Worm (Caenorhabditis elegans) whole organism, late embryonic: ENCODE measurements around the gene R04A9.7.

ENCODE experiments used
- C08G9.2 ChIP-seq: sonication (generic microtip); optimal IDR thresholded peaks from 2 replicates; lab custom pipeline; 2016; ENCODE audit warnings: mild to moderate bottlenecking, missing genetic modification characterization, moderate library complexity, missing compliant biosample characterization
- C38D4.7 ChIP-seq: fragments of 200-800 bp; sonication (Bioruptor generic); optimal IDR thresholded peaks from 2 replicates; lab custom pipeline; 2018; ENCODE audit warnings: mild to moderate bottlenecking, missing genetic modification characterization, moderate library complexity, missing compliant biosample characterization
- F13H6.1 ChIP-seq: sonication (generic microtip); optimal IDR thresholded peaks from 2 replicates; lab custom pipeline; 2016; ENCODE audit warnings: missing genetic modification characterization, missing compliant biosample characterization
- K09A11.1 ChIP-seq: sonication (generic microtip); optimal IDR thresholded peaks from 2 replicates; lab custom pipeline; 2017; ENCODE audit warnings: antibody characterized with exemption, mild to moderate bottlenecking, missing genetic modification characterization, missing compliant biosample characterization; ENCODE audit not compliant: insufficient read depth
- T23F11.4 ChIP-seq: fragments of 200-800 bp; sonication (Bioruptor generic); optimal IDR thresholded peaks from 2 replicates; lab custom pipeline; 2018; ENCODE audit warnings: mild to moderate bottlenecking, missing genetic modification characterization, missing compliant biosample characterization
- ceh-18 ChIP-seq: sonication (generic microtip); optimal IDR thresholded peaks from 2 replicates; lab custom pipeline; 2016; ENCODE audit warnings: missing genetic modification characterization, missing compliant biosample characterization
- ceh-19 ChIP-seq: fragments of 200-800 bp; sonication (Bioruptor generic); optimal IDR thresholded peaks from 2 replicates; lab custom pipeline; 2018; ENCODE audit warnings: mild to moderate bottlenecking, missing genetic modification characterization, missing compliant biosample characterization
- ceh-2 ChIP-seq: sonication (generic microtip); optimal IDR thresholded peaks from 2 replicates; lab custom pipeline; 2016; ENCODE audit warnings: missing genotype, missing genetic modification characterization, missing compliant biosample characterization
- ceh-22 ChIP-seq: sonication (generic microtip); optimal IDR thresholded peaks from 2 replicates; lab custom pipeline; 2017; ENCODE audit warnings: missing biosample characterization, missing genetic modification characterization
- ceh-24 ChIP-seq: sonication (generic microtip); optimal IDR thresholded peaks from 2 replicates; lab custom pipeline; 2016; ENCODE audit warnings: mild to moderate bottlenecking, missing genetic modification characterization, missing compliant biosample characterization
- ceh-30 ChIP-seq: fragments of 150-350 bp; optimal IDR thresholded peaks from 2 replicates; lab custom pipeline; 2014; ENCODE audit warnings: missing biosample characterization, missing genetic modification characterization
- dmd-4 ChIP-seq: sonication (generic microtip); optimal IDR thresholded peaks from 2 replicates; lab custom pipeline; 2016; ENCODE audit warnings: borderline replicate concordance, missing genetic modification characterization, missing compliant biosample characterization
- elt-4 ChIP-seq: sonication (generic microtip); optimal IDR thresholded peaks from 2 replicates; lab custom pipeline; 2016; ENCODE audit warnings: missing genetic modification characterization, missing compliant biosample characterization
- ets-4 ChIP-seq: sonication (generic microtip); optimal IDR thresholded peaks from 2 replicates; lab custom pipeline; 2016; ENCODE audit warnings: missing genetic modification characterization, missing compliant biosample characterization
- eyg-1 ChIP-seq: sonication (generic microtip); optimal IDR thresholded peaks from 2 replicates; lab custom pipeline; 2016; ENCODE audit warnings: missing genotype, missing genetic modification characterization, missing compliant biosample characterization
- fax-1 ChIP-seq: sonication (generic microtip); optimal IDR thresholded peaks from 2 replicates; lab custom pipeline; 2016; ENCODE audit warnings: missing genotype, missing genetic modification characterization, missing compliant biosample characterization
- fkh-10 ChIP-seq: fragments of 150-350 bp; optimal IDR thresholded peaks from 2 replicates; lab custom pipeline; 2014; ENCODE audit warnings: missing biosample characterization, missing genetic modification reagents, missing genetic modification characterization
- gmeb-2 ChIP-seq: sonication (generic microtip); optimal IDR thresholded peaks from 2 replicates; lab custom pipeline; 2016; ENCODE audit warnings: missing genetic modification characterization, inconsistent platforms, missing compliant biosample characterization
- hlh-13 ChIP-seq: fragments of 200-800 bp; sonication (Bioruptor generic); optimal IDR thresholded peaks from 2 replicates; lab custom pipeline; 2018; ENCODE audit warnings: mild to moderate bottlenecking, missing genetic modification characterization, missing compliant biosample characterization
- hlh-15 ChIP-seq: sonication (generic microtip); optimal IDR thresholded peaks from 2 replicates; lab custom pipeline; 2016; ENCODE audit warnings: missing genetic modification characterization, missing compliant biosample characterization
- hlh-30 ChIP-seq: sonication (generic microtip); optimal IDR thresholded peaks from 2 replicates; lab custom pipeline; 2017; ENCODE audit warnings: antibody characterized with exemption, missing genetic modification characterization, missing compliant biosample characterization; ENCODE audit not compliant: insufficient read depth
- madf-2 ChIP-seq: sonication (generic microtip); optimal IDR thresholded peaks from 2 replicates; lab custom pipeline; 2017; ENCODE audit warnings: missing genetic modification characterization, missing compliant biosample characterization
- nfya-1 ChIP-seq: sonication (generic microtip); optimal IDR thresholded peaks from 2 replicates; lab custom pipeline; 2017; ENCODE audit warnings: missing genetic modification characterization, mild to moderate bottlenecking, missing compliant biosample characterization, antibody characterized with exemption, moderate library complexity
- nhr-232 ChIP-seq: sonication (generic microtip); optimal IDR thresholded peaks from 2 replicates; lab custom pipeline; 2016; ENCODE audit warnings: missing genetic modification characterization, missing compliant biosample characterization
- npax-4 ChIP-seq: sonication (generic microtip); optimal IDR thresholded peaks from 2 replicates; lab custom pipeline; 2016; ENCODE audit warnings: missing genetic modification characterization, missing compliant biosample characterization
- pag-3 ChIP-seq: sonication (generic microtip); optimal IDR thresholded peaks from 2 replicates; lab custom pipeline; 2016; ENCODE audit warnings: missing compliant biosample characterization, missing genetic modification characterization, borderline replicate concordance
- pat-9 ChIP-seq: fragments of 200-800 bp; sonication (Bioruptor generic); optimal IDR thresholded peaks from 2 replicates; lab custom pipeline; 2018; ENCODE audit warnings: mild to moderate bottlenecking, missing genetic modification characterization, moderate library complexity, missing compliant biosample characterization
- pax-1 ChIP-seq: fragments of 150-350 bp; optimal IDR thresholded peaks from 2 replicates; lab custom pipeline; 2014; ENCODE audit warnings: missing biosample characterization, missing genetic modification characterization
- pha-2 ChIP-seq: sonication (generic microtip); optimal IDR thresholded peaks from 2 replicates; lab custom pipeline; 2017; ENCODE audit warnings: mild to moderate bottlenecking, missing genetic modification characterization, missing compliant biosample characterization
- pha-4 ChIP-seq: fragments of 150-350 bp; optimal IDR thresholded peaks from 2 replicates; lab custom pipeline; 2018; ENCODE audit warnings: missing biosample characterization, missing genetic modification reagents, missing genetic modification characterization
- pros-1 ChIP-seq: fragments of 150-350 bp; optimal IDR thresholded peaks from 2 replicates; lab custom pipeline; 2014; ENCODE audit warnings: missing biosample characterization, missing genetic modification reagents, missing genetic modification characterization
- ref-2 ChIP-seq: sonication (generic microtip); optimal IDR thresholded peaks from 2 replicates; lab custom pipeline; 2016; ENCODE audit warnings: missing genetic modification characterization, missing compliant biosample characterization
- rnt-1 ChIP-seq: sonication (generic microtip); optimal IDR thresholded peaks from 2 replicates; lab custom pipeline; 2016; ENCODE audit warnings: missing genetic modification characterization, missing compliant biosample characterization
- sdc-2 ChIP-seq: sonication (generic microtip); optimal IDR thresholded peaks from 2 replicates; lab custom pipeline; 2016; ENCODE audit warnings: missing genotype, missing genetic modification characterization, missing compliant biosample characterization
- sox-4 ChIP-seq: sonication (generic microtip); optimal IDR thresholded peaks from 2 replicates; lab custom pipeline; 2017; ENCODE audit warnings: mild to moderate bottlenecking, missing genetic modification characterization, inconsistent platforms, missing compliant biosample characterization
- tbx-2 ChIP-seq: sonication (generic microtip); optimal IDR thresholded peaks from 2 replicates; lab custom pipeline; 2016; ENCODE audit warnings: missing genetic modification characterization, missing compliant biosample characterization
- tbx-7 ChIP-seq: sonication (generic microtip); optimal IDR thresholded peaks from 2 replicates; lab custom pipeline; 2016; ENCODE audit warnings: missing genotype, missing genetic modification characterization, missing compliant biosample characterization
- unc-3 ChIP-seq, 2 experiments: fragments of 200-800 bp in 1 of 2; sonication (Bioruptor generic) in 1 of 2; sonication (generic microtip) in 1 of 2; conservative IDR thresholded peaks in 1 of 2; optimal IDR thresholded peaks in 1 of 2; 2 replicates each; pipeline versions ENCODE4 v1.3.6 to Lab custom; 2016 to 2022; ENCODE audit warnings: missing compliant biosample characterization in 2 of 2, missing genetic modification characterization in 2 of 2, missing genetic modification reagents in 1 of 2
- unc-55 ChIP-seq: sonication (generic microtip); optimal IDR thresholded peaks from 2 replicates; lab custom pipeline; 2017; ENCODE audit warnings: missing biosample characterization, missing genetic modification reagents, missing genetic modification characterization
- zip-5 ChIP-seq: sonication (generic microtip); optimal IDR thresholded peaks from 2 replicates; lab custom pipeline; 2016; ENCODE audit warnings: missing genetic modification characterization, missing compliant biosample characterization

R04A9.7 gene

DNA sequence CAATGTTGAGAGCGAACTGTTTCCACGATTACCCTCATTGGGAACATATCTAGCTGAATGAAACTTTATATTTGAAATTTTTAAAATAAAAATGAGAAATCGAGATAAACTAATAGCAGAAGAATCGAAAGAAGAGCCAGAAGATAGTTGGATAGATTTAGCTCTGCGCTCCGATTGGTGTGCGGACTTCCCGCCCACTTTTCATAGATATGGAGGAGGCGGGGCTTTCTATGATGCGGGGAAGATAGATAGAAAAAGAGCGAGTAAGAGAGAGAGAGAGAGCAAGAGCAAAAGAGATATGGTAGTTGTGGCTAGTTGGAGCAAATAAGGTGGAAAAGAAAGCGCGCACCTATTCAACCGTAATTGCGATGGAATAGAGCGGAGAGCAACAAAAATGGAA, 39.1 kb upstream of the R04A9.7 start, which contains the start of gene dve-1:
Gene dve-1, minus strand, starts transcription at position 66 of the 400 bp plus-strand sequence.
- TF ChIP-seq unc-3 (GFP tag; conservative IDR thresholded peaks at IDR 0.05; lab: Robert Waterston, UW) (no peak), unc-3 (tag; optimal IDR thresholded peaks at IDR 0.05; lab: Kevin White, UChicago) (no peak), nfya-1 (tag; lab: Kevin White, UChicago) (peak; percentile 87), sdc-2 (tag; lab: Kevin White, UChicago) (peak; percentile 10), pat-9 (no peak)

DNA sequence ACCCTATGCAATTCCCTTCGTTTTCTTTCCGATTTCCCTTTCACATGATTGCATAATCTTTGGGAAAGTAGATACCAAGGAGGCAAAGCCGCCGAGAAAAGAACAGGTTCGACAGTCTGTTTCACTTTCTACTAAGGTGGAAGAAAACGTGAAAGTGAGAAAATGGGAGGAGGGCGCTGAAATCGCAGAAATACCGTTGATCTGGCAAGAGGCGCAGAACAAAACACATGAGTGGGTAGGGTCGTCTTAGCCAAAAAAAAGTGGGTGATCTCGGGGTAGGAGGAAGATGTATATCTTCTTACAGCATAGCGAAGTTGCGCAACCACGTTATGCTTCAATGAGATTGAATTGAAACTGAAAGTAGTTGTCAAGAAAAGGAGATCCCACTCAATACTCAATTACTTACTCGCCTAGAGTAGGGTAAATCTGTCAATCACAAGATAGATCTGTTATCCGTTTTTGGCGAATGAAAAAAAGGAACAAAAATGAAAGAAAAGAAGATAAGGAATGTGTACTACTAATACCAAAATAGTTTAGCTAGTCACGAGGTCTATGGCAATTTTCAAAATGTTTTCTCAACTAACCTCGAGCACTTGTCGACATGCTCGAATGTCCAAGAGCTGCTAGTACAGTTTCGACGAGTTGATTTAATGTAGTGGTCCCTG, 38.5 kb upstream of the R04A9.7 start:
- TF ChIP-seq elt-4 (tag; lab: Kevin White, UChicago), result no peak
- no peak for TF ChIP-seq nhr-232 (tag; lab: Kevin White, UChicago)
- TF ChIP-seq hlh-15 (tag; lab: Kevin White, UChicago), result no peak
- no peak for TF ChIP-seq F13H6.1
- no peak for TF ChIP-seq hlh-13 (GFP tag; lab: Kevin White, UChicago)
- TF ChIP-seq pha-4, result no peak
- TF ChIP-seq ref-2, result no peak
- TF ChIP-seq pha-2 (tag; lab: Kevin White, UChicago), result no peak
- no peak for TF ChIP-seq pax-1 (tag; lab: Kevin White, UChicago)
- TF ChIP-seq C08G9.2 (tag; lab: Kevin White, UChicago), result no peak
- TF ChIP-seq sox-4 (tag; lab: Kevin White, UChicago), result no peak
- TF ChIP-seq K09A11.1 (tag; lab: Kevin White, UChicago), result no peak
- TF ChIP-seq npax-4 (tag; lab: Kevin White, UChicago), result no peak
- TF ChIP-seq tbx-7 (tag; lab: Kevin White, UChicago), result no peak
- TF ChIP-seq C38D4.7 (GFP tag; lab: Kevin White, UChicago), result no peak
- TF ChIP-seq zip-5, result no peak
- no peak for TF ChIP-seq pros-1 (tag; lab: Kevin White, UChicago)
- no peak for TF ChIP-seq gmeb-2 (tag; lab: Kevin White, UChicago)
- no peak for TF ChIP-seq ceh-22 (tag; lab: Kevin White, UChicago)
- no peak for TF ChIP-seq fax-1 (tag; lab: Kevin White, UChicago)

DNA sequence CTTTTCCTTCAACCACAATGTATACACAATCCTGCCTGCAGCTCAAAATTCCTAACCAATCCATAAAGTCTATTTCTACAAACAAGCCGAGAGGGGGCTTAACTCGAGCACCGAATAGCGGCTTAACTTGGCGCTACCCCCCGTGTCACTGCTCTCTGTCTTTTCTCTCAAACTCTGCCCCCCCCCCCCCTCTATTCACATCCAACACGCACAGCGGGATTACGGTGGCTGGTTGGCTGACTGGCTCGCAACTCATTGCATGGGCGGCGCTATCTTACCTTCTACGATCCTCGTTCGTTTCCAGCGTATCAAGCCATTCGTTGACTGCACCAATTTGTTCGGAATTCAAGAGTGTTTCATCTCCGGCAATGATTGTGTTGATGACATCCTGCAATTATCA, 36.9 kb upstream of the R04A9.7 start:
- TF ChIP-seq nfya-1 (tag; lab: Kevin White, UChicago) (peak; percentile 54), tbx-2 (tag; lab: Kevin White, UChicago) (no peak)

DNA sequence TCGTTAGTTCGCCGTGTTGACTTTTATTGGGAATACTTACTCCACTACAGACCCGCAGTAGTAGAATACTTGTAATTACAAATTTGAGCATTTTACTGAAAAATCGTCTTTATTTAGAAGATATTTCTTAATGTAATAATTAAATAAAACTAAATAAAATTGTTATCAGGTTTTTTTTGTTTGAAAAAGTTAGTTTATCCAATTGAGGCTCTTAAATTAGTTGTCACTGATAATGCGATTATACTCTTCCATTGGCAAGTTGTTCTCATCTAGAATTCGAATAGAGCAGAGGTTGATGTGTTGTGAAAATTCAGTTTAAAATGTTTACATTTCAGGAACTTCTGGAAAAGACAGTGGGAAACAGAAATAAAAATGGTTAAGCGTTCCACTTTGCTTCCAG, 30.8 kb upstream of the R04A9.7 start, which contains the start of gene ZK1193.2:
Gene ZK1193.2, minus strand, starts transcription at position 101 of the 400 bp plus-strand sequence.
- TF ChIP-seq rnt-1 (tag; lab: Kevin White, UChicago) (no peak), ceh-24 (tag; lab: Kevin White, UChicago) (no peak), unc-55 (no peak), fkh-10 (GFP tag; lab: Kevin White, UChicago) (no peak), ceh-2 (tag; lab: Kevin White, UChicago) (no peak), ets-4 (no peak), madf-2 (tag; lab: Kevin White, UChicago) (no peak), nhr-232 (tag; lab: Kevin White, UChicago) (no peak), dmd-4 (tag; lab: Kevin White, UChicago) (no peak), T23F11.4 (GFP tag; lab: Kevin White, UChicago) (no peak), unc-3 (GFP tag; conservative IDR thresholded peaks at IDR 0.05; lab: Robert Waterston, UW) (no peak), unc-3 (tag; optimal IDR thresholded peaks at IDR 0.05; lab: Kevin White, UChicago) (no peak), ceh-22 (tag; lab: Kevin White, UChicago) (no peak), pat-9 (no peak), ceh-30 (no peak), eyg-1 (tag; lab: Kevin White, UChicago) (no peak), hlh-30 (tag; lab: Kevin White, UChicago) (no peak), ceh-19 (GFP tag; lab: Kevin White, UChicago) (no peak), pag-3 (tag; lab: Kevin White, UChicago) (no peak), hlh-15 (tag; lab: Kevin White, UChicago) (no peak), ceh-18 (tag; lab: Kevin White, UChicago) (no peak)
